Worm (Caenorhabditis elegans): Measurements from ENCODE around the gene Y43F8B.22.

The Y43F8B.22 gene

DNA sequence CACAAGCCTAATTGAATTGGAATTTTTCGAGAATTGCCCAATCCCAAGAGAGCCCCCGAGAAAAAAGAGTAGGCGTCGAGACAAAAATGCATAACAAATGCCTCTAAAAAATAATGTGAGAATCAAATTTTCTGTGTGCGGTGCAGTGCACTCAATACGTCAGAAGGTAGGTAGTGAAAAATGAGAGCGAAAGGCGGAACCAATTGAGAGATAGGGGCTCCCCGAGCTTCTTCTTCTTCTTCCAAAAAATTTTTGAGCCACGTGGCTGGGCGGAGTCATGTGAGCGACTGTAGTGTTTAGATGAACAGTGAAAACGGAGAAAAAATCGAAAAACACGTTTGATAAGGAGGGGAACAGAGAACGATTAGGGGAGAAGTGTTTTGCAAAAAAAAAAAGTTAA is 41.9 kb downstream of the Y43F8B.22 start:
- TF ChIP-seq nhr-90 (tag; optimal IDR thresholded peaks at IDR 0.05) (no peak), F49E8.2 (tag; optimal IDR thresholded peaks at IDR 0.05; ENCODE audit: insufficient read depth) (no peak), sea-2 (GFP tag; IDR thresholded peaks at IDR 0.05) (no peak), madf-3 (GFP tag; IDR thresholded peaks at IDR 0.05) (no peak), zfh-2 (GFP tag; conservative IDR thresholded peaks at IDR 0.05) (no peak), Y53F4B.3 (GFP tag; IDR thresholded peaks at IDR 0.05) (no peak), ccch-3 (GFP tag; optimal IDR thresholded peaks at IDR 0.05) (no peak), T26A5.8 (tag; optimal IDR thresholded peaks at IDR 0.05) (no peak), let-607 (tag; optimal IDR thresholded peaks at IDR 0.05) (peak; percentile 31 to 45), ZK185.1 (tag; optimal IDR thresholded peaks at IDR 0.05; ENCODE audit: poor library complexity, severe bottlenecking) (no peak), F39B2.1 (GFP tag; IDR thresholded peaks at IDR 0.05) (no peak), fkh-3 (tag; optimal IDR thresholded peaks at IDR 0.05) (no peak), pha-4 (tag; optimal IDR thresholded peaks at IDR 0.05) (no peak), snpc-4 (GFP tag; optimal IDR thresholded peaks at IDR 0.05) (no peak), snpc-4 (tag; optimal IDR thresholded peaks at IDR 0.05) (no peak), ceh-27 (GFP tag; optimal IDR thresholded peaks at IDR 0.05) (no peak), lin-35 (GFP tag; optimal IDR thresholded peaks at IDR 0.05) (no peak), xnd-1 (tag; optimal IDR thresholded peaks at IDR 0.05) (no peak), ceh-79 (tag; optimal IDR thresholded peaks at IDR 0.05) (no peak), tlf-1 (GFP tag; optimal IDR thresholded peaks at IDR 0.05) (no peak), mes-4 (tag; optimal IDR thresholded peaks at IDR 0.05) (no peak), ztf-26 (tag; optimal IDR thresholded peaks at IDR 0.05) (no peak), Y79H2A.3 (GFP tag; conservative IDR thresholded peaks at IDR 0.05) (no peak), die-1 (tag; optimal IDR thresholded peaks at IDR 0.05) (no peak), nhr-80 (tag; optimal IDR thresholded peaks at IDR 0.05) (peak; percentile 32), B0336.3 (GFP tag; IDR thresholded peaks at IDR 0.05) (0 out of 2 replicates have a peak, but pooled peaks have one; percentile 27), let-526 (GFP tag; IDR thresholded peaks at IDR 0.05) (no peak), cebp-1 (GFP tag; IDR thresholded peaks at IDR 0.05) (no peak), cebp-1 (tag; optimal IDR thresholded peaks at IDR 0.05) (peak; percentile 31), F57A8.1 (GFP tag; optimal IDR thresholded peaks at IDR 0.05) (no peak), pbrm-1 (GFP tag; IDR thresholded peaks at IDR 0.05) (no peak), dpff-1 (tag; optimal IDR thresholded peaks at IDR 0.05) (no peak), bed-2 (GFP tag; IDR thresholded peaks at IDR 0.05) (no peak), zim-3 (tag; optimal IDR thresholded peaks at IDR 0.05) (no peak), Y56A3A.18 (GFP tag; IDR thresholded peaks at IDR 0.05) (no peak), nhr-179 (tag; optimal IDR thresholded peaks at IDR 0.05) (no peak), hmg-1.2 (GFP tag; IDR thresholded peaks at IDR 0.05) (no peak), somi-1 (GFP tag; optimal IDR thresholded peaks at IDR 0.05) (peak; percentile 59), aptf-3 (GFP tag; IDR thresholded peaks at IDR 0.05) (no peak), lsy-27 (tag; optimal IDR thresholded peaks at IDR 0.05; ENCODE audit: borderline replicate concordance, insufficient read depth) (no peak), athp-1 (tag; optimal IDR thresholded peaks at IDR 0.05) (no peak), madf-10 (tag; optimal IDR thresholded peaks at IDR 0.05) (no peak), rpc-1 (optimal IDR thresholded peaks at IDR 0.05) (no peak), rpc-1 (tag; optimal IDR thresholded peaks at IDR 0.05) (no peak), ztf-3 (GFP tag; optimal IDR thresholded peaks at IDR 0.05) (no peak), ztf-22 (GFP tag; optimal IDR thresholded peaks at IDR 0.05) (no peak), mcd-1 (GFP tag; IDR thresholded peaks at IDR 0.05) (no peak), attf-5 (GFP tag; optimal IDR thresholded peaks at IDR 0.05) (no peak)

Data from whole organism, young adult.